Fruit fly (Drosophila melanogaster) whole organism, pupa: Measurements from ENCODE around the gene CG43645.

Experiments
- CG10348 ChIP-seq: fragments of 200-800 bp; sonication (Bioruptor generic); IDR thresholded peaks from 2 replicates; pipeline ENCODE4 v1.3.6; 2022; ENCODE audit warnings: missing biosample characterization, missing genetic modification characterization
- CG12605 ChIP-seq: fragments of 200-800 bp; sonication (Bioruptor generic); IDR thresholded peaks from 2 replicates; pipeline ENCODE4 v1.3.6; 2022; ENCODE audit warnings: missing biosample characterization, missing genetic modification characterization
- CG13204 ChIP-seq: fragments of 200-800 bp; sonication (Bioruptor generic); optimal IDR thresholded peaks from 2 replicates; lab custom pipeline; 2018; ENCODE audit warnings: missing biosample characterization, mild to moderate bottlenecking, missing genetic modification characterization, moderate library complexity
- CG14655 ChIP-seq: fragments of 200-800 bp; sonication (Bioruptor generic); optimal IDR thresholded peaks from 3 replicates; lab custom pipeline; 2017; ENCODE audit warnings: mild to moderate bottlenecking, missing biosample characterization, missing genetic modification reagents, missing genetic modification characterization
- CG15710 ChIP-seq: fragments of 200-800 bp; sonication (Bioruptor generic); optimal IDR thresholded peaks from 2 replicates; lab custom pipeline; 2018; ENCODE audit warnings: missing biosample characterization, mild to moderate bottlenecking, missing genetic modification characterization, moderate library complexity
- CG17806 ChIP-seq: fragments of 200-800 bp; sonication (Bioruptor generic); optimal IDR thresholded peaks from 2 replicates; lab custom pipeline; 2018; ENCODE audit warnings: missing biosample characterization, mild to moderate bottlenecking, missing genetic modification characterization, moderate library complexity
- CG32121 ChIP-seq: fragments of 200-800 bp; sonication (Bioruptor generic); IDR thresholded peaks from 2 replicates; pipeline ENCODE4 v1.3.6; 2022; ENCODE audit warnings: missing biosample characterization, missing genetic modification characterization
- CG34367 ChIP-seq: fragments of 200-800 bp; sonication (Bioruptor generic); optimal IDR thresholded peaks from 2 replicates; lab custom pipeline; 2018; ENCODE audit warnings: missing biosample characterization, mild to moderate bottlenecking, missing genetic modification characterization
- CG4496 ChIP-seq: fragments of 200-800 bp; sonication (Bioruptor generic); IDR thresholded peaks from 3 replicates; pipeline ENCODE4 v1.3.6; 2022; ENCODE audit warnings: missing biosample characterization, missing genetic modification characterization
- CG8159 ChIP-seq: fragments of 200-800 bp; sonication (Bioruptor generic); optimal IDR thresholded peaks from 3 replicates; lab custom pipeline; 2018; ENCODE audit warnings: missing biosample characterization, mild to moderate bottlenecking, missing genetic modification characterization, moderate library complexity
- CG8301 ChIP-seq: fragments of 200-800 bp; sonication (Bioruptor generic); optimal IDR thresholded peaks from 2 replicates; lab custom pipeline; 2018; ENCODE audit warnings: missing biosample characterization, mild to moderate bottlenecking, missing genetic modification characterization
- CG9948 ChIP-seq: fragments of 200-800 bp; sonication (Bioruptor generic); optimal IDR thresholded peaks from 2 replicates; lab custom pipeline; 2018; ENCODE audit warnings: missing biosample characterization, mild to moderate bottlenecking, missing genetic modification characterization, moderate library complexity
- D1 ChIP-seq: fragments of 200-800 bp; sonication (Bioruptor generic); optimal IDR thresholded peaks from 2 replicates; lab custom pipeline; 2018; ENCODE audit warnings: missing biosample characterization, mild to moderate bottlenecking, missing genetic modification characterization, moderate library complexity
- EcR ChIP-seq: fragments of 200-800 bp; sonication (Bioruptor generic); optimal IDR thresholded peaks from 3 replicates; lab custom pipeline; 2019; ENCODE audit warnings: missing biosample characterization, missing genetic modification characterization, mild to moderate bottlenecking, moderate library complexity, missing genetic modification reagents
- Ets98B ChIP-seq: fragments of 200-800 bp; sonication (Bioruptor generic); IDR thresholded peaks from 2 replicates; pipeline ENCODE4 v1.3.6; 2022; ENCODE audit warnings: missing biosample characterization, missing genetic modification characterization
- Pif1A ChIP-seq: fragments of 200-800 bp; sonication (Bioruptor generic); optimal IDR thresholded peaks from 3 replicates; lab custom pipeline; 2016; ENCODE audit warnings: missing biosample characterization, missing genetic modification characterization
- Pif1B ChIP-seq: fragments of 200-800 bp; sonication (Bioruptor generic); optimal IDR thresholded peaks from 3 replicates; lab custom pipeline; 2016; ENCODE audit warnings: missing biosample characterization, missing genetic modification characterization
- Snoo ChIP-seq: fragments of 200-800 bp; sonication (Bioruptor generic); optimal IDR thresholded peaks from 3 replicates; lab custom pipeline; 2017; ENCODE audit warnings: missing biosample characterization, mild to moderate bottlenecking, missing genetic modification characterization, inconsistent platforms
- fd96Ca ChIP-seq: fragments of 200-800 bp; sonication (Bioruptor generic); IDR thresholded peaks from 3 replicates; pipeline ENCODE4 v1.3.6; 2022; ENCODE audit warnings: missing biosample characterization, missing genetic modification characterization
- gl ChIP-seq: fragments of 200-800 bp; sonication (Bioruptor generic); optimal IDR thresholded peaks from 2 replicates; lab custom pipeline; 2018; ENCODE audit warnings: missing biosample characterization, mild to moderate bottlenecking, missing genetic modification characterization
- rn ChIP-seq: fragments of 200-800 bp; sonication (Bioruptor generic); IDR thresholded peaks from 2 replicates; pipeline ENCODE4 v1.3.6; 2022; ENCODE audit warnings: missing biosample characterization, missing genetic modification characterization

CG43645 gene

DNA sequence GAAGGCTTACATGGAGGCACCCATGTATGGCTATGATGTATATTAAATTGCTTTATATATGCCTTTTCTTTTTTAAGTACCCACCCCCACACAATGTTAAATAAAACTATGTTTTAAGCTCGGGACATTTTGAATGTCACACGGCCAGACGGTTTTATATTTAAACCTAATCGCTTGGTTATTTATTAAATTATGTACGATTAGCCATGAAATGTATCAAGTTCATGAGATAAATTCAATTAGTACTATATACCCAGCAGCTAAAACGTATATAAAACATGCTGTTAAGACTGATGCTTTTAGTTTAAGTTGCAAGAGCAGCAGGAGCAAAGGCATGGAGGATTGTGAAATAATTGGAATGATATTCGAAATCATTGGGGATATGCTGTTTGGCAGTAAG is at the start of gene CG43645, which contains the start of gene CG43221:
Gene CG43645 (plus strand): TSS at position 301 of the 400 bp plus-strand sequence.
Gene CG43221 (plus strand): TSS at position 301 of the 400 bp plus-strand sequence.
- TF ChIP-seq Pif1B (GFP tag; lab: Kevin White, UChicago) (no peak), Ets98B (no peak), CG8301 (tag; lab: Kevin White, UChicago) (no peak), CG12605 (GFP tag; lab: Robert Waterston, UW) (no peak), CG9948 (tag; lab: Kevin White, UChicago) (no peak)

DNA sequence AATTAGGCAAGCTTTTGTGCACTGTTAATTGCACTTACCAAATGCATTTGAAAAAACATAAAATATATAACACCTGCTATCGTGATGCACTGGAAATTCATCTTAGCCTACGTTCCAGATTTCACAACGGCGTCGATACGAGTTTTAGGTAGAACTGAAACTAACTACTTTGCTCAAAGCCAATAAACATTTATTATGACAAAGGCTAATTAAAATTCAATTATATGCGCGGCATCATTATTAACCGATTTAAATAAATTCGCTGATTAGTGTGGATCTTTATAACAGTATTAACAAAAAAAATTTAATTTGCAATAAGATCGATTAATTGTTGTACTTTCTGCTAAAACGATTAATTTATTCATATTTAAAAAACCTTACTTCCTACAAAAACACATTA is 49.1 kb upstream of the CG43645 start, which contains the start of gene CG33928:
Gene CG33928 (minus strand): TSS at position 101 of the 400 bp plus-strand sequence.
- TF ChIP-seq CG8159 (tag; lab: Kevin White, UChicago) (no peak), D1 (no peak), CG34367 (no peak), CG12605 (GFP tag; lab: Robert Waterston, UW) (no peak), rn (no peak), CG4496 (GFP tag; lab: Robert Waterston, UW) (no peak), Pif1B (GFP tag; lab: Kevin White, UChicago) (no peak), CG8301 (tag; lab: Kevin White, UChicago) (no peak), CG9948 (tag; lab: Kevin White, UChicago) (no peak), CG32121 (GFP tag; lab: Robert Waterston, UW) (no peak), gl (tag; lab: Kevin White, UChicago) (no peak), EcR (no peak), fd96Ca (GFP tag; lab: Robert Waterston, UW) (no peak), CG17806 (tag; lab: Kevin White, UChicago) (no peak), CG13204 (GFP tag; lab: Kevin White, UChicago) (no peak), CG10348 (GFP tag; lab: Robert Waterston, UW) (no peak)

DNA sequence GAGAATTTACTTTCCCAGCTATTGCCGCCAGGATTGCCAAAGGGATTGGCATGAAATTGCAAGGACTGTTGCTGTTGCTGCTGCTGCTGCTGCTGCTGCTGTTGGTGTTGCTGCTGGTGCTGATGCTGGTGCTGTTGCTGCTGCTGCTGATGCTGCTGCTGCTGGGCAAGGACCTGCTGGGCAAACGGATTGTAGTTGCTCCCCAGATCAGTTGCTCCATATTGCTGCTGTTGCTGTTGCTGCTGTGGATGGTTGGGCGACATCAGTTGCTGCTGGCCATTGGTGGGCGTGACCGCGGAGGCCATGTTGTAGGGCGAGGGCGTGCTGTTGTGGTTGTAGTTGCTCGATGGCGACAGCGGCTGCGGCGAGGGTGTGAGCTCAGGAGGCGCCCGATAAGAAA is 48.0 kb upstream of the CG43645 start:
- TF ChIP-seq CG8301 (tag; lab: Kevin White, UChicago) = no peak
- TF ChIP-seq CG32121 (GFP tag; lab: Robert Waterston, UW) = no peak
- TF ChIP-seq CG12605 (GFP tag; lab: Robert Waterston, UW) = no peak

DNA sequence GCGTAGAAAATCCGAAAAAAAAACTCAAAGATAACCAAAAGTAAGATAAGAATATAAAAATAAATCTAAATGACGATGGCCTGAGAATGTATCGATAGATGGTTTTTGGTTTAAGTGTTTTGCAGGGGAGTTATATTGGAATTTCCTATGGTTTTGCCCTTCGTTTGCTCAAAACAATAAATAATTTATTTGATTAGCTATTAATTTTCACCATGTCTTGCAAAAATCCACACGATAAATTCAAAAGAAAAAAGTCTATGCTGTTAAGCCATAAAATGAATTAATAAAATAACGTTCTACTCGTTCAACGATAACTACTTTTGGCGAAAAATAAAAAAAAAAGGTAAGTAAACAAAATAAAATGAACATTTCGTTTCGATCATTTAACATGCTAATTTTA is 38.5 kb upstream of the CG43645 start:
- no peak for TF ChIP-seq CG13204 (GFP tag; lab: Kevin White, UChicago)
- no peak for TF ChIP-seq CG15710 (tag; lab: Kevin White, UChicago)
- no peak for TF ChIP-seq CG12605 (GFP tag; lab: Robert Waterston, UW)
- no peak for TF ChIP-seq CG32121 (GFP tag; lab: Robert Waterston, UW)
- TF ChIP-seq Pif1B (GFP tag; lab: Kevin White, UChicago) = no peak
- TF ChIP-seq rn = no peak
- no peak for TF ChIP-seq CG34367
- no peak for TF ChIP-seq EcR
- TF ChIP-seq CG17806 (tag; lab: Kevin White, UChicago) = no peak
- TF ChIP-seq gl (tag; lab: Kevin White, UChicago) = no peak
- no peak for TF ChIP-seq CG10348 (GFP tag; lab: Robert Waterston, UW)
- no peak for TF ChIP-seq CG8159 (tag; lab: Kevin White, UChicago)
- no peak for TF ChIP-seq Ets98B
- TF ChIP-seq CG14655 (GFP tag; lab: Kevin White, UChicago) = no peak
- no peak for TF ChIP-seq CG8301 (tag; lab: Kevin White, UChicago)
- TF ChIP-seq Pif1A = no peak
- TF ChIP-seq D1 = no peak

DNA sequence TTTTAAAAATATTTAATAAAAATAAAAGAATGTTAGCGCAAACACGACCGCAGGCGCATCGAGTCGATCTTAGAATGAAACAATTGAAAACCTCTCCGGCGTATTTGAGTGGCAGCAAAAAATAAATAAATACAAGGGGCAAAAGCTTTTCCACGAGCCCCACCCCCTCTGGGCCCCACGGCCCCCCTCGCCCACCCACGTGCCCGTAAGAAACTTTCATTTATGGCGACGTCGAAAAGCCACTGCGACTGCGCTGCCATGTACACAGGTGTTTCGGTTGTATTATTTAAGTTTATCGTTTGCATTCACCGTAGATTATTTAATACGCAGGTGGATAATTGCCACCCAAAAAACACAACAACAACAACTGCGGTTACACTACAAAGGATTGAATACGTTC is 37.1 kb upstream of the CG43645 start:
- TF ChIP-seq CG4496 (GFP tag; lab: Robert Waterston, UW) (peak; percentile 53; the same call in 2 of the 3 replicates), CG32121 (GFP tag; lab: Robert Waterston, UW) (0 out of 2 replicates have a peak, but pooled peaks have one; percentile 27), Pif1A (no peak)

DNA sequence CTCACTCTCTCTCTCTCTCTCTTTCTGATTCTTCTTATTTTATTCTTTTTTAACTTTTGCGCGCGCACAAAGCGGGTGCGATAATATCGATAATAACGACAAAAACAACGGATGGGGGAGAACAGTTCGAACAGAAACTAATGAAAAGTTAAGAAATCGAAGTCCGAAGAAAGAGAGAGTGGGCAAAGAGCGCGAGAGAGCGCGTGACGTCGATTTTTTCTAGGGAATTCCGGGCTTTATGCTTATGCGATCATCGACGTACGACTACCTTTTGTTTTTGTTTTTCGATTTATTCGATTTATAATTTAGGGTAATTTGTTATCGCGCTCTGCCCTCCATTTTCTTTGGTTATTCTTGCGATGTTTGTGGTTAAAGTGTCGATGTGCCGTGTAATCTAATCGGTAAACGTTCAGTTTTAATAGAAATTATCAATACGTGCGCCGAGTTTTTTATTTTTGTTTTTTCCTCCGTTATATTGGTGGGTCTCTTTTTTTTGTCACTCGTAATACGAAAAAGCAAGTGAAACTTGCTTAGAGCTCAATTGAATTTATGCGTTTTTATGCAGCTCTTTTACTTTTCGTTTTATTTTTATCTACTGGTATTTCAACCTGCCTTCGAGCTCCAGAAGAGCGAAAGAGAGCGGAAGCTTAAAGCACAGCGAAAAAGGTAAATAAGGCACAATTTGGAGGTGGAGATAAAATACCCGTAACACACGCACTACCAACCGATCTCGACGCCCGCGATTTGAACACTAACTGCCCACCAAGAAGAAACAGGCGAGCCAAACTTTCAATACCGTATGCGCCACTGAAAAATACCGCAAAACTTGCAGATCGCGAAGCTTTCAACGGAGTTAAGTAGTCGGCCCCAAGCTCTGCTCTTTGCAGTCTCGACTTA is 35.7 kb upstream of the CG43645 start, which contains the start of gene dl:
Gene dl (minus strand): TSS at position 757 of the 897 bp plus-strand sequence.
- TF ChIP-seq D1 (no peak), CG8159 (tag; lab: Kevin White, UChicago) (no peak), fd96Ca (GFP tag; lab: Robert Waterston, UW) (peak; percentile 77), Pif1A (peak; percentile 42), CG10348 (GFP tag; lab: Robert Waterston, UW) (no peak), CG17806 (tag; lab: Kevin White, UChicago) (peak; percentile 7), EcR (peak; percentile 22), CG8301 (tag; lab: Kevin White, UChicago) (peak; percentile 68), CG15710 (tag; lab: Kevin White, UChicago) (peak; percentile 27), gl (tag; lab: Kevin White, UChicago) (peak; percentile 14), CG14655 (GFP tag; lab: Kevin White, UChicago) (peak; percentile 69), Snoo (tag; lab: Kevin White, UChicago) (no peak), rn (peak; percentile 62), CG34367 (no peak), CG9948 (tag; lab: Kevin White, UChicago) (peak; percentile 31), CG12605 (GFP tag; lab: Robert Waterston, UW) (peak; percentile 62; the same call in 1 of the 2 replicates), Ets98B (peak; percentile 43), CG4496 (GFP tag; lab: Robert Waterston, UW) (peak; percentile 33; the same call in 2 of the 3 replicates), Pif1B (GFP tag; lab: Kevin White, UChicago) (peak; percentile 50), CG13204 (GFP tag; lab: Kevin White, UChicago) (no peak), CG32121 (GFP tag; lab: Robert Waterston, UW) (peak; percentile 68)
